Fruit fly (Drosophila melanogaster) whole organism, adult: ENCODE measurements around the gene CG7275.

Experiments used
- CG12768 ChIP-seq: fragments of 200-800 bp; sonication (Bioruptor generic); optimal IDR thresholded peaks from 2 replicates; lab custom pipeline; 2017; ENCODE audit warnings: missing biosample characterization, missing genetic modification characterization, mild to moderate bottlenecking, moderate library complexity, missing genetic modification reagents
- CG14711 ChIP-seq: fragments of 200-800 bp; sonication (Bioruptor generic); optimal IDR thresholded peaks from 2 replicates; lab custom pipeline; 2018; ENCODE audit warnings: missing biosample characterization, mild to moderate bottlenecking, missing genetic modification characterization, moderate library complexity
- CG33017 ChIP-seq: fragments of 200-800 bp; sonication (Bioruptor generic); optimal IDR thresholded peaks from 2 replicates; lab custom pipeline; 2018; ENCODE audit warnings: missing biosample characterization, mild to moderate bottlenecking, missing genetic modification characterization, moderate library complexity
- Crg-1 ChIP-seq: fragments of 200-800 bp; sonication (Bioruptor generic); optimal IDR thresholded peaks from 2 replicates; lab custom pipeline; 2016; ENCODE audit warnings: missing biosample characterization, missing genetic modification characterization
- Hr96 ChIP-seq: fragments of 200-800 bp; sonication (Bioruptor generic); optimal IDR thresholded peaks from 2 replicates; lab custom pipeline; 2016; ENCODE audit warnings: missing biosample characterization, missing genetic modification characterization
- cnc ChIP-seq, 2 experiments: fragments of >200 bp; optimal IDR thresholded peaks; 2 replicates each; lab custom pipeline; 2017
- kay ChIP-seq: fragments of 200-800 bp; sonication (Bioruptor generic); peaks from one replicate; lab custom pipeline; 2016; ENCODE audit warnings: missing biosample characterization, missing genetic modification characterization, borderline replicate concordance
- tj ChIP-seq: fragments of 200-800 bp; sonication (Bioruptor generic); optimal IDR thresholded peaks from 3 replicates; lab custom pipeline; 2017; ENCODE audit warnings: missing biosample characterization, mild to moderate bottlenecking, missing genetic modification characterization, moderate library complexity

- TF ChIP-seq Hr96 (GFP tag; lab: Kevin White, UChicago) (no peak), CG14711 (tag; lab: Kevin White, UChicago) (no peak), kay (GFP tag; lab: Kevin White, UChicago) (no peak), CG33017 (tag; lab: Kevin White, UChicago) (no peak), Crg-1 (GFP tag; lab: Kevin White, UChicago) (no peak), CG12768 (GFP tag; lab: Kevin White, UChicago) (no peak), tj (GFP tag; lab: Kevin White, UChicago) (no peak), cnc (optimal IDR thresholded peaks at IDR 0.05; lab: Kevin White, UChicago) (no peak)
Measured at dm6 chr3L:15530071-15530470, 31.3 kb downstream of the CG7275 start.
